Fruit fly (Drosophila melanogaster): ENCODE data around the gene CG1265.

Gene CG1265

DNA sequence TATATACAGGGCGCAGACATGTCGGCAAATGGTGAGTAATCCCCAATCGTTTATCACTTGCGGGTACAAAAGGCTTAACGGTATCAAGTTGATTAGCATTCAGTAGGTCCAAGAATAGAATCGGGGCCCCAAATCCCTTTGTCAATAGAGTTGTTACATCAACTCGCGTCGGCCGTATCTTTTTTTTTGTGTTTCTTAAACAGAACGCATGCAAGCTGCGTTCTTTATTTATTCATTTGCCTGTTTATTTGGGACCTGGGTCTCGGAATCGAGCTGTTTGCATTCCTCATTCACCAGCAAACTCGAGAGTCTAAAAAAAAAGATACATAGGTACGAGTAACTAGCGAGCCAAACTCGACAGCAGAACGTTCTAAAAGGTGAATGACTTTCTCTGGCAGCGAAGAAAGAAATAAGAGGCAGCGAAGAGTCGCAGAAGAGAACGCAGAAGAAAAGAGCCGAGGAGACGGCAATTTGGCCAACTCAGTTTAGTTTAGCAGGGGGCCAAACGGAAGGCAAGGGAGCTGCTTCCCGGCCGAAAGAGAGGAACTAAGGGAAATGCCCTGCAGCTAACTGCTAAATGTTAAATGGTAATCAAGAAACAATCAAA lies 17.7 kb downstream of the CG1265 start (continued):
- TF ChIP-seq tll (GFP tag; optimal IDR thresholded peaks at IDR 0.05) (no peak), CG7745 (tag; optimal IDR thresholded peaks at IDR 0.05) (peak; percentile 43), Optix (GFP tag; IDR thresholded peaks at IDR 0.05) (no peak), pfk (GFP tag; optimal IDR thresholded peaks at IDR 0.05) (no peak), CG8924 (tag; optimal IDR thresholded peaks at IDR 0.05) (no peak), stc (GFP tag; IDR thresholded peaks at IDR 0.05) (no peak), CG8359 (GFP tag; optimal IDR thresholded peaks at IDR 0.05; ENCODE audit: borderline replicate concordance) (no peak), E2f2 (GFP tag; IDR thresholded peaks at IDR 0.05) (no peak), CG5245 (GFP tag; optimal IDR thresholded peaks at IDR 0.05) (no peak), Dbx (GFP tag; IDR thresholded peaks at IDR 0.05) (no peak), sisA (GFP tag; IDR thresholded peaks at IDR 0.05) (no peak), Vsx1 (GFP tag; optimal IDR thresholded peaks at IDR 0.05) (no peak), CG17186 (GFP tag; optimal IDR thresholded peaks at IDR 0.05) (no peak), repo (GFP tag; optimal IDR thresholded peaks at IDR 0.05) (no peak), abd-A (tag; optimal IDR thresholded peaks at IDR 0.05) (no peak), CG4730 (GFP tag; IDR thresholded peaks at IDR 0.05) (no peak), yki (optimal IDR thresholded peaks at IDR 0.05) (no peak), dati (GFP tag; IDR thresholded peaks at IDR 0.05) (no peak), esg (GFP tag; conservative IDR thresholded peaks at IDR 0.05) (no peak), pum (GFP tag; optimal IDR thresholded peaks at IDR 0.05) (no peak), trh (GFP tag; optimal IDR thresholded peaks at IDR 0.05) (no peak), CG9932 (GFP tag; IDR thresholded peaks at IDR 0.05) (no peak), CG3726 (GFP tag; IDR thresholded peaks at IDR 0.05) (no peak), CG2678 (tag; optimal IDR thresholded peaks at IDR 0.05) (no peak), zfh2 (GFP tag; optimal IDR thresholded peaks at IDR 0.05) (no peak), CG10462 (GFP tag; optimal IDR thresholded peaks at IDR 0.05) (no peak), kni (GFP tag; optimal IDR thresholded peaks at IDR 0.05) (peak; percentile 92), Stat92E (GFP tag; optimal IDR thresholded peaks at IDR 0.05) (peak in 1 of 3 experiments; percentile 27), CG18619 (GFP tag; optimal IDR thresholded peaks at IDR 0.05) (peak; percentile 14), mld (GFP tag; IDR thresholded peaks at IDR 0.05; ENCODE audit: partially characterized antibody) (no peak), Scr (GFP tag; IDR thresholded peaks at IDR 0.05; ENCODE audit: partially characterized antibody) (no peak), CG18476 (GFP tag; optimal IDR thresholded peaks at IDR 0.05) (no peak), CG6175 (GFP tag; IDR thresholded peaks at IDR 0.05) (no peak), CG16863 (GFP tag; optimal IDR thresholded peaks at IDR 0.05) (peak; percentile 2), z (GFP tag; IDR thresholded peaks at IDR 0.05) (no peak), tx (GFP tag; optimal IDR thresholded peaks at IDR 0.05) (no peak), CG32767 (GFP tag; IDR thresholded peaks at IDR 0.05) (no peak), inv (GFP tag; IDR thresholded peaks at IDR 0.05; ENCODE audit: partially characterized antibody) (no peak), bbx (GFP tag; IDR thresholded peaks at IDR 0.05; ENCODE audit: partially characterized antibody) (no peak), Ptx1 (GFP tag; IDR thresholded peaks at IDR 0.05) (no peak), CG8765 (GFP tag; IDR thresholded peaks at IDR 0.05) (no peak), Sox100B (GFP tag; optimal IDR thresholded peaks at IDR 0.05) (no peak), ap (GFP tag; IDR thresholded peaks at IDR 0.05) (no peak), her (GFP tag; optimal IDR thresholded peaks at IDR 0.05) (no peak), cg (GFP tag; optimal IDR thresholded peaks at IDR 0.05) (no peak), Bgb (GFP tag; IDR thresholded peaks at IDR 0.05; ENCODE audit: partially characterized antibody) (no peak), CG34224 (GFP tag; IDR thresholded peaks at IDR 0.05; ENCODE audit: partially characterized antibody) (no peak), CG10321 (GFP tag; IDR thresholded peaks at IDR 0.05) (no peak), gsb-n (tag; optimal IDR thresholded peaks at IDR 0.05) (no peak), CG13424 (tag; optimal IDR thresholded peaks at IDR 0.05) (peak; percentile 13), vvl (GFP tag; IDR thresholded peaks at IDR 0.05) (peak; percentile 49; the same call in 1 of the 2 replicates)
